Worm (Caenorhabditis elegans) whole organism, L1 larva: ENCODE results near the gene cpna-1.
"Not testable (repeated sequence)": the region's sequence is repeated elsewhere in the genome, so short reads cannot be mapped to it uniquely, and the experiment has no call there.

Source experiments
- blmp-1 ChIP-seq: fragments of 150-350 bp; optimal IDR thresholded peaks from 2 replicates; lab custom pipeline; 2014; ENCODE audit warnings: missing biosample characterization, missing genetic modification characterization
- ces-1 ChIP-seq: fragments of 150-350 bp; optimal IDR thresholded peaks from 2 replicates; lab custom pipeline; 2014; ENCODE audit warnings: missing biosample characterization, missing genetic modification reagents, missing genetic modification characterization
- dpl-1 ChIP-seq, 3 experiments: fragments of 150-350 bp in 2 of 3; sonication (generic microtip) in 1 of 3; optimal IDR thresholded peaks; 2 replicates each; lab custom pipeline; 2014 to 2017; ENCODE audit warnings: missing biosample characterization in 3 of 3, missing genetic modification characterization in 3 of 3, missing genetic modification reagents in 3 of 3
- elt-2 ChIP-seq: sonication (generic microtip); optimal IDR thresholded peaks from 2 replicates; lab custom pipeline; 2016; ENCODE audit warnings: missing genetic modification characterization, mild to moderate bottlenecking, inconsistent platforms, missing compliant biosample characterization, missing genetic modification reagents
- fkh-4 ChIP-seq: sonication (generic microtip); optimal IDR thresholded peaks from 2 replicates; lab custom pipeline; 2016; ENCODE audit warnings: missing compliant biosample characterization, missing genetic modification characterization, borderline replicate concordance
- fos-1 ChIP-seq: fragments of 150-350 bp; optimal IDR thresholded peaks from 2 replicates; lab custom pipeline; 2014; ENCODE audit warnings: missing biosample characterization, missing genetic modification characterization
- hlh-4 ChIP-seq: sonication (generic microtip); optimal IDR thresholded peaks from 2 replicates; lab custom pipeline; 2016; ENCODE audit warnings: mild to moderate bottlenecking, missing genetic modification characterization, missing compliant biosample characterization
- isw-1 ChIP-seq: fragments of 200-800 bp; sonication (Bioruptor generic); IDR thresholded peaks from 2 replicates; pipeline ENCODE4 v1.3.6; 2022; ENCODE audit warnings: missing genetic modification characterization, missing compliant biosample characterization
- lir-3 ChIP-seq: sonication (generic microtip); optimal IDR thresholded peaks from 2 replicates; lab custom pipeline; 2016; ENCODE audit warnings: mild to moderate bottlenecking, missing genetic modification characterization, moderate library complexity, missing compliant biosample characterization; ENCODE audit not compliant: poor library complexity
- nhr-76 ChIP-seq: sonication (generic microtip); optimal IDR thresholded peaks from 2 replicates; lab custom pipeline; 2017; ENCODE audit warnings: missing biosample characterization, missing genetic modification characterization
- pqm-1 ChIP-seq: sonication (generic microtip); optimal IDR thresholded peaks from 3 replicates; lab custom pipeline; 2017; ENCODE audit warnings: missing biosample characterization, missing genetic modification characterization
- snpc-4 ChIP-seq: fragments of 150-350 bp; optimal IDR thresholded peaks from 2 replicates; lab custom pipeline; 2014; ENCODE audit warnings: missing biosample characterization, missing genetic modification characterization
- tbx-2 ChIP-seq: sonication (generic microtip); optimal IDR thresholded peaks from 2 replicates; lab custom pipeline; 2016; ENCODE audit warnings: missing genetic modification characterization, missing compliant biosample characterization

DNA sequence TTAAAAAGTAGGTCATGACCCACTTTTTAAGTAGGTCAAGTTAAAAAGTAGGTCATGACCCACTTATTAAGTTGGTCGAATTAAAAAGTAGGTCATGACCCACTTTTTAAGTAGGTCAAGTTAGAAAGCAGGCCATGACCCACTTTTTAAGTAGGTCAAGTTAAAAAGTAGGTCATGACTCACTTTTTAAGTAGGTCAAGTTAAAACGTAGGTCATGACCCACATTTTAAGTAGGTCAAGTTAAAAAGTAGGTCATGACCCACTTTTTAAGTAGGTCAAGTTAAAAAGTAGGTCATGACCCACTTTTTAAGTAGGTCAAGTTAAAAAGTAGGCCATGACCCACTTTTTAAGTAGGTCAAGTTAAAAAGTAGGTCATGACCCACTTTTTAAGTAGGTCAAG lies 16.2 kb downstream of the cpna-1 start:
- TF ChIP-seq fkh-4 (tag; lab: Kevin White, UChicago); ces-1 (GFP tag; lab: Kevin White, UChicago); isw-1; snpc-4 (tag; lab: Kevin White, UChicago); tbx-2; fos-1 (tag; lab: Kevin White, UChicago); hlh-4; lir-3; dpl-1 (GFP tag; optimal IDR thresholded peaks at IDR 0.05; lab: Kevin White, UChicago); pqm-1; elt-2 (tag; lab: Kevin White, UChicago); blmp-1; nhr-76: not testable (repeated sequence)
